Worm (Caenorhabditis elegans) whole organism, L4 larva: ENCODE measurements around the gene acr-2.

Source experiments
- F26F4.8 ChIP-seq: fragments of 200-800 bp; sonication (Bioruptor generic); conservative IDR thresholded peaks from 2 replicates; pipeline ENCODE4 v1.3.6; 2022; ENCODE audit warnings: missing genetic modification characterization, missing compliant biosample characterization
- R02D3.7 ChIP-seq: fragments of 150-350 bp; sonication (generic microtip); optimal IDR thresholded peaks from 3 replicates; lab custom pipeline; 2014; ENCODE audit warnings: missing biosample characterization, missing genetic modification characterization
- Y105C5A.15 ChIP-seq: fragments of 200-800 bp; sonication (Bioruptor generic); IDR thresholded peaks from 2 replicates; pipeline ENCODE4 v1.3.6; 2022; ENCODE audit warnings: missing genetic modification characterization, missing compliant biosample characterization
- Y5F2A.4 ChIP-seq: fragments of 200-800 bp; sonication (Bioruptor generic); optimal IDR thresholded peaks from 2 replicates; lab custom pipeline; 2018; ENCODE audit warnings: mild to moderate bottlenecking, missing genetic modification characterization, missing compliant biosample characterization
- ZK337.2 ChIP-seq: fragments of 200-800 bp; sonication (Bioruptor generic); IDR thresholded peaks from 2 replicates; pipeline ENCODE4 v1.3.6; 2022; ENCODE audit warnings: missing genetic modification reagents, missing genetic modification characterization, missing compliant biosample characterization
- ZK546.5 ChIP-seq, 2 experiments: sonication (generic microtip); optimal IDR thresholded peaks; 2 replicates each; lab custom pipeline; 2017; ENCODE audit warnings: missing biosample characterization in 2 of 2, missing genetic modification characterization in 2 of 2
- arid-1 ChIP-seq: fragments of 200-800 bp; sonication (Bioruptor generic); conservative IDR thresholded peaks from 2 replicates; pipeline ENCODE4 v1.3.6; 2022; ENCODE audit warnings: missing genetic modification reagents, missing genetic modification characterization, missing compliant biosample characterization
- ceh-20 ChIP-seq: fragments of 200-800 bp; sonication (Bioruptor generic); IDR thresholded peaks from 2 replicates; pipeline ENCODE4 v1.3.6; 2022; ENCODE audit warnings: missing genetic modification reagents, missing genetic modification characterization, missing compliant biosample characterization
- ceh-82 ChIP-seq: sonication (generic microtip); optimal IDR thresholded peaks from 2 replicates; lab custom pipeline; 2017; ENCODE audit warnings: missing biosample characterization, missing genetic modification characterization
- cey-2 ChIP-seq: sonication (generic microtip); optimal IDR thresholded peaks from 3 replicates; lab custom pipeline; 2017; ENCODE audit warnings: missing genetic modification characterization, mild to moderate bottlenecking, missing compliant biosample characterization, antibody characterized with exemption, borderline replicate concordance; ENCODE audit not compliant: insufficient read depth
- ctbp-1 ChIP-seq: fragments of 200-800 bp; sonication (Bioruptor generic); IDR thresholded peaks from 2 replicates; pipeline ENCODE4 v1.3.6; 2022; ENCODE audit warnings: missing genetic modification reagents, missing genetic modification characterization, missing compliant biosample characterization
- daf-16 ChIP-seq, 3 experiments: sonication (generic microtip); optimal IDR thresholded peaks; 2 replicates each; lab custom pipeline; 2016 to 2017; ENCODE audit warnings: missing genetic modification characterization in 3 of 3, missing genetic modification reagents in 3 of 3, mild to moderate bottlenecking in 2 of 3, missing compliant biosample characterization in 2 of 3, missing biosample characterization in 1 of 3, moderate library complexity in 1 of 3
- dmd-8 ChIP-seq: fragments of 200-800 bp; sonication (Bioruptor generic); IDR thresholded peaks from 2 replicates; pipeline ENCODE4 v1.3.6; 2022; ENCODE audit warnings: missing genetic modification characterization, missing compliant biosample characterization
- dpl-1 ChIP-seq: fragments of 150-350 bp; optimal IDR thresholded peaks from 2 replicates; lab custom pipeline; 2014; ENCODE audit warnings: missing biosample characterization, missing genetic modification reagents, missing genetic modification characterization
- duxl-1 ChIP-seq: sonication (generic microtip); optimal IDR thresholded peaks from 2 replicates; lab custom pipeline; 2016; ENCODE audit warnings: mild to moderate bottlenecking, missing genetic modification characterization, moderate library complexity, missing compliant biosample characterization; ENCODE audit not compliant: poor library complexity
- dve-1 ChIP-seq: sonication (generic microtip); optimal IDR thresholded peaks from 2 replicates; lab custom pipeline; 2017; ENCODE audit warnings: antibody characterized with exemption, mild to moderate bottlenecking, missing genetic modification characterization, missing compliant biosample characterization; ENCODE audit not compliant: insufficient read depth
- egl-43 ChIP-seq: fragments of 200-800 bp; sonication (Bioruptor generic); IDR thresholded peaks from 2 replicates; pipeline ENCODE4 v1.3.6; 2022; ENCODE audit warnings: missing genetic modification reagents, missing genetic modification characterization, missing compliant biosample characterization
- fos-1 ChIP-seq: fragments of 150-350 bp; optimal IDR thresholded peaks from 2 replicates; lab custom pipeline; 2014; ENCODE audit warnings: missing biosample characterization, missing genetic modification characterization
- gei-8 ChIP-seq: fragments of 200-800 bp; sonication (Bioruptor generic); optimal IDR thresholded peaks from 2 replicates; lab custom pipeline; 2018; ENCODE audit warnings: mild to moderate bottlenecking, missing genetic modification characterization, missing compliant biosample characterization
- hif-1 ChIP-seq, 2 experiments: sonication (generic microtip); optimal IDR thresholded peaks; 2 replicates each; lab custom pipeline; 2016 to 2017; ENCODE audit warnings: missing compliant biosample characterization in 2 of 2, missing genetic modification characterization in 2 of 2, missing genetic modification reagents in 2 of 2, missing genotype in 2 of 2, mild to moderate bottlenecking in 1 of 2
- hlh-11 ChIP-seq: fragments of 200-800 bp; sonication (Bioruptor generic); optimal IDR thresholded peaks from 2 replicates; lab custom pipeline; 2018; ENCODE audit warnings: mild to moderate bottlenecking, missing genetic modification characterization, missing compliant biosample characterization
- hmg-1.1 ChIP-seq: fragments of 200-800 bp; sonication (Bioruptor generic); IDR thresholded peaks from 2 replicates; pipeline ENCODE4 v1.3.6; 2022; ENCODE audit warnings: missing genetic modification reagents, missing genetic modification characterization, missing compliant biosample characterization
- jun-1 ChIP-seq: fragments of 150-350 bp; optimal IDR thresholded peaks from 2 replicates; lab custom pipeline; 2014; ENCODE audit warnings: missing biosample characterization, missing genetic modification reagents, missing genetic modification characterization
- lin-15B ChIP-seq: fragments of 150-350 bp; sonication (generic microtip); optimal IDR thresholded peaks from 3 replicates; lab custom pipeline; 2014; ENCODE audit warnings: missing biosample characterization, missing genetic modification characterization
- lir-3 ChIP-seq: sonication (generic microtip); optimal IDR thresholded peaks from 2 replicates; lab custom pipeline; 2016; ENCODE audit warnings: mild to moderate bottlenecking, missing genetic modification characterization, missing compliant biosample characterization
- mxl-2 ChIP-seq: fragments of 200-800 bp; sonication (Bioruptor generic); conservative IDR thresholded peaks from 2 replicates; pipeline ENCODE4 v1.3.6; 2022; ENCODE audit warnings: missing genetic modification reagents, missing genetic modification characterization, missing compliant biosample characterization
- nhr-237 ChIP-seq: sonication (generic microtip); optimal IDR thresholded peaks from 2 replicates; lab custom pipeline; 2017; ENCODE audit warnings: missing biosample characterization, missing genetic modification characterization
- nhr-25 ChIP-seq: sonication (generic microtip); optimal IDR thresholded peaks from 2 replicates; lab custom pipeline; 2017; ENCODE audit warnings: missing genetic modification characterization, mild to moderate bottlenecking, missing compliant biosample characterization, antibody characterized with exemption, moderate library complexity, borderline replicate concordance; ENCODE audit not compliant: insufficient read depth
- nhr-41 ChIP-seq: fragments of 200-800 bp; sonication (Bioruptor generic); IDR thresholded peaks from 2 replicates; pipeline ENCODE4 v1.3.6; 2022; ENCODE audit warnings: missing genetic modification reagents, missing genetic modification characterization, missing compliant biosample characterization
- nhr-48 ChIP-seq: sonication (generic microtip); optimal IDR thresholded peaks from 2 replicates; lab custom pipeline; 2016; ENCODE audit warnings: mild to moderate bottlenecking, missing genetic modification characterization, missing compliant biosample characterization
- nhr-6 ChIP-seq: fragments of 150-350 bp; optimal IDR thresholded peaks from 2 replicates; lab custom pipeline; 2014; ENCODE audit warnings: missing biosample characterization, missing genetic modification characterization
- pha-4 ChIP-seq, 2 experiments: fragments of 150-350 bp in 1 of 2; fragments of 200-800 bp in 1 of 2; sonication (Bioruptor generic) in 1 of 2; IDR thresholded peaks in 1 of 2; optimal IDR thresholded peaks in 1 of 2; 2 replicates each; pipeline versions ENCODE4 v1.3.6 to Lab custom; 2014 to 2022; ENCODE audit warnings: missing genetic modification characterization in 2 of 2, missing genetic modification reagents in 2 of 2, missing biosample characterization in 1 of 2, missing compliant biosample characterization in 1 of 2
- php-3 ChIP-seq: fragments of 200-800 bp; sonication (Bioruptor generic); IDR thresholded peaks from 2 replicates; pipeline ENCODE4 v1.3.6; 2022; ENCODE audit warnings: missing genetic modification reagents, missing genetic modification characterization, missing compliant biosample characterization
- rbr-2 ChIP-seq: sonication (generic microtip); optimal IDR thresholded peaks from 2 replicates; lab custom pipeline; 2016; ENCODE audit warnings: missing genotype, missing genetic modification characterization, missing compliant biosample characterization
- set-16 ChIP-seq: fragments of 200-800 bp; sonication (Bioruptor generic); IDR thresholded peaks from 2 replicates; pipeline ENCODE4 v1.3.6; 2022; ENCODE audit warnings: missing genetic modification reagents, missing genetic modification characterization, missing compliant biosample characterization
- skn-1 ChIP-seq: fragments of 150-350 bp; optimal IDR thresholded peaks from 2 replicates; lab custom pipeline; 2014; ENCODE audit warnings: missing biosample characterization, missing genetic modification characterization
- snpc-4 ChIP-seq: fragments of 150-350 bp; optimal IDR thresholded peaks from 2 replicates; lab custom pipeline; 2014; ENCODE audit warnings: missing biosample characterization, missing genetic modification characterization
- spr-3 ChIP-seq: fragments of 200-800 bp; sonication (Bioruptor generic); optimal IDR thresholded peaks from 2 replicates; lab custom pipeline; 2018; ENCODE audit warnings: mild to moderate bottlenecking, missing genetic modification characterization, missing compliant biosample characterization
- tag-97 ChIP-seq: fragments of 200-800 bp; sonication (Bioruptor generic); IDR thresholded peaks from 2 replicates; pipeline ENCODE4 v1.3.6; 2022; ENCODE audit warnings: missing genetic modification characterization, missing compliant biosample characterization
- tra-1 ChIP-seq: fragments of 200-800 bp; sonication (Bioruptor generic); IDR thresholded peaks from 2 replicates; pipeline ENCODE4 v1.3.6; 2022; ENCODE audit warnings: missing genetic modification reagents, missing genetic modification characterization, missing compliant biosample characterization
- unc-130 ChIP-seq: sonication (generic microtip); optimal IDR thresholded peaks from 2 replicates; lab custom pipeline; 2016; ENCODE audit warnings: missing genetic modification reagents, missing genetic modification characterization, missing compliant biosample characterization
- unc-62 ChIP-seq, 3 experiments: fragments of 150-350 bp in 1 of 3; sonication (generic microtip); optimal IDR thresholded peaks in 2 of 3; peaks in 1 of 3; 1 replicate in 1 of 3; 2 replicates in 2 of 3; lab custom pipeline; 2014 to 2017; ENCODE audit warnings: missing biosample characterization in 3 of 3, missing genetic modification characterization in 3 of 3, missing genetic modification reagents in 3 of 3, missing genotype in 1 of 3
- vab-7 ChIP-seq: fragments of 200-800 bp; sonication (Bioruptor generic); IDR thresholded peaks from 2 replicates; pipeline ENCODE4 v1.3.6; 2022; ENCODE audit warnings: missing genetic modification reagents, missing genetic modification characterization, missing compliant biosample characterization
- zag-1 ChIP-seq: fragments of 150-350 bp; optimal IDR thresholded peaks from 2 replicates; lab custom pipeline; 2014; ENCODE audit warnings: missing biosample characterization, missing genetic modification characterization
- zfp-3 ChIP-seq: fragments of 200-800 bp; sonication (Bioruptor generic); conservative IDR thresholded peaks from 2 replicates; pipeline ENCODE4 v1.3.6; 2022; ENCODE audit warnings: missing genetic modification reagents, missing genetic modification characterization, missing compliant biosample characterization
- zip-11 ChIP-seq: fragments of 200-800 bp; sonication (Bioruptor generic); IDR thresholded peaks from 2 replicates; pipeline ENCODE4 v1.3.6; 2022; ENCODE audit warnings: missing genetic modification characterization, missing compliant biosample characterization
- ztf-7 ChIP-seq: fragments of 150-350 bp; optimal IDR thresholded peaks from 2 replicates; lab custom pipeline; 2014; ENCODE audit warnings: missing biosample characterization, missing genetic modification characterization

The acr-2 gene

ce11 chrX:6742011-6742683, 39.8 kb downstream of the acr-2 start, which contains the start of gene mdl-1 (continued):
- peak; percentile 87 for TF ChIP-seq rbr-2
- no peak for TF ChIP-seq dmd-8 (GFP tag; lab: Robert Waterston, UW)
- TF ChIP-seq zag-1 (tag; lab: Kevin White, UChicago) = peak; percentile 50
- peak; percentile 23 for TF ChIP-seq ztf-7 (tag; lab: Kevin White, UChicago)
- TF ChIP-seq dve-1 = peak; percentile 87
- TF ChIP-seq hmg-1.1 (GFP tag; lab: Robert Waterston, UW) = peak; percentile 90
- no peak for TF ChIP-seq lin-15B
- peak; percentile 16 for TF ChIP-seq nhr-237 (tag; lab: Kevin White, UChicago)
- no peak for TF ChIP-seq tag-97 (GFP tag; lab: Robert Waterston, UW)
- TF ChIP-seq cey-2 = no peak
- TF ChIP-seq skn-1 = no peak
- TF ChIP-seq hlh-11 (tag; lab: Kevin White, UChicago) = peak; percentile 98
- TF ChIP-seq nhr-6 (tag; lab: Kevin White, UChicago) = peak; percentile 92
- no peak for TF ChIP-seq F26F4.8
- peak; percentile 15 to 68 for TF ChIP-seq daf-16 (GFP tag; optimal IDR thresholded peaks at IDR 0.05; lab: Kevin White, UChicago)
- TF ChIP-seq daf-16 (tag; optimal IDR thresholded peaks at IDR 0.05; lab: Kevin White, UChicago) = peak; percentile 86
- peak; percentile 43 for TF ChIP-seq dpl-1 (GFP tag; lab: Kevin White, UChicago)
- TF ChIP-seq ZK337.2 (GFP tag; lab: Robert Waterston, UW) = no peak
- peak; percentile 52 for TF ChIP-seq jun-1 (tag; lab: Kevin White, UChicago)
- TF ChIP-seq spr-3 (GFP tag; lab: Kevin White, UChicago) = no peak
- no peak for TF ChIP-seq fos-1 (tag; lab: Kevin White, UChicago)
- peak; percentile 86 for TF ChIP-seq gei-8 (GFP tag; lab: Kevin White, UChicago)
- TF ChIP-seq nhr-25 = peak; percentile 96
- TF ChIP-seq ceh-20 = peak; percentile 95
- TF ChIP-seq php-3 (GFP tag; lab: Robert Waterston, UW) = peak; percentile 64; the same call in 1 of the 2 replicates
- no peak for TF ChIP-seq snpc-4
- TF ChIP-seq tra-1 = peak; percentile 97
- no peak for TF ChIP-seq Y105C5A.15
- peak; percentile 93 for TF ChIP-seq pha-4 (GFP tag; IDR thresholded peaks at IDR 0.05; lab: Robert Waterston, UW)
- no peak for TF ChIP-seq pha-4 (tag; optimal IDR thresholded peaks at IDR 0.05; lab: Kevin White, UChicago)
- TF ChIP-seq set-16 (GFP tag; lab: Robert Waterston, UW) = peak; percentile 98
- peak; percentile 72 for TF ChIP-seq arid-1
- peak in 1 of 2 experiments; percentile 100 for TF ChIP-seq unc-62 (GFP tag; optimal IDR thresholded peaks at IDR 0.05 in 1 of 2; lab: Kevin White, UChicago)
- no peak for TF ChIP-seq unc-62 (tag; optimal IDR thresholded peaks at IDR 0.05; lab: Kevin White, UChicago)
- no peak for TF ChIP-seq nhr-41 (GFP tag; lab: Robert Waterston, UW)
- TF ChIP-seq unc-130 (GFP tag; lab: Kevin White, UChicago) = no peak
- no peak for TF ChIP-seq duxl-1 (tag; lab: Kevin White, UChicago)
- no peak for TF ChIP-seq vab-7 (GFP tag; lab: Robert Waterston, UW)
- no peak for TF ChIP-seq R02D3.7 (tag; lab: Kevin White, UChicago)
- TF ChIP-seq nhr-48 = peak; percentile 99
- 0 out of 2 replicates have a peak, but pooled peaks have one; percentile 35 for TF ChIP-seq zfp-3 (GFP tag; lab: Robert Waterston, UW)
- no peak for TF ChIP-seq zip-11 (GFP tag; lab: Robert Waterston, UW)
- peak; percentile 86 for TF ChIP-seq ctbp-1 (GFP tag; lab: Robert Waterston, UW)
- no peak for TF ChIP-seq ZK546.5 (tag; optimal IDR thresholded peaks at IDR 0.05; lab: Kevin White, UChicago)
- no peak for TF ChIP-seq ceh-82
- no peak for TF ChIP-seq lir-3 (tag; lab: Kevin White, UChicago)
- peak; percentile 100 for TF ChIP-seq mxl-2
- peak; percentile 8 for TF ChIP-seq Y5F2A.4 (GFP tag; lab: Kevin White, UChicago)
- TF ChIP-seq hif-1 (tag; optimal IDR thresholded peaks at IDR 0.05; lab: Kevin White, UChicago) = peak; percentile 37 to 95
- peak; percentile 90 for TF ChIP-seq egl-43 (GFP tag; lab: Robert Waterston, UW)
